Fruit fly (Drosophila melanogaster) whole organism, prepupa: ENCODE measurements around the gene haf.
A peak's percentile ranks its signal among the peaks of the same experiment; 100 is the strongest.

ENCODE experiments used
- Blimp-1 ChIP-seq: fragments of 200-800 bp; sonication (Bioruptor generic); optimal IDR thresholded peaks from 3 replicates; lab custom pipeline; 2017; ENCODE audit warnings: missing biosample characterization, missing genetic modification characterization, mild to moderate bottlenecking, moderate library complexity, missing genetic modification reagents
- CG10631 ChIP-seq: fragments of 200-800 bp; sonication (Bioruptor generic); optimal IDR thresholded peaks from 2 replicates; lab custom pipeline; 2016; ENCODE audit warnings: missing biosample characterization, missing genetic modification characterization
- CG10669 ChIP-seq: fragments of 200-800 bp; sonication (Bioruptor generic); optimal IDR thresholded peaks from 3 replicates; lab custom pipeline; 2018; ENCODE audit warnings: missing biosample characterization, mild to moderate bottlenecking, missing genetic modification characterization, moderate library complexity
- CG11294 ChIP-seq: fragments of 200-800 bp; sonication (Bioruptor generic); IDR thresholded peaks from 2 replicates; pipeline ENCODE4 v1.3.6; 2022; ENCODE audit warnings: missing biosample characterization, missing genetic modification characterization
- CG15336 ChIP-seq: fragments of 200-800 bp; sonication (Bioruptor generic); IDR thresholded peaks from 2 replicates; pipeline ENCODE4 v1.3.6; 2022; ENCODE audit warnings: missing biosample characterization, missing genetic modification characterization
- CG16779 ChIP-seq: fragments of 200-800 bp; sonication (Bioruptor generic); optimal IDR thresholded peaks from 3 replicates; lab custom pipeline; 2017; ENCODE audit warnings: missing biosample characterization, mild to moderate bottlenecking, missing genetic modification characterization
- CG3032 ChIP-seq: fragments of 200-800 bp; optimal IDR thresholded peaks from 2 replicates; lab custom pipeline; 2019; ENCODE audit warnings: missing biosample characterization, mild to moderate bottlenecking, missing genetic modification characterization, moderate library complexity
- CG31627 ChIP-seq: fragments of 200-800 bp; sonication (Bioruptor generic); optimal IDR thresholded peaks from 3 replicates; lab custom pipeline; 2016; ENCODE audit warnings: missing biosample characterization, missing genetic modification characterization
- CG34406 ChIP-seq: fragments of 200-800 bp; sonication (Bioruptor generic); optimal IDR thresholded peaks from 3 replicates; lab custom pipeline; 2016; ENCODE audit warnings: missing biosample characterization, missing genetic modification characterization
- CG4318 ChIP-seq: fragments of 200-800 bp; sonication (Bioruptor generic); optimal IDR thresholded peaks from 3 replicates; lab custom pipeline; 2017; ENCODE audit warnings: missing biosample characterization, mild to moderate bottlenecking, missing genetic modification characterization
- CG6163 ChIP-seq: fragments of 200-800 bp; sonication (Bioruptor generic); IDR thresholded peaks from 3 replicates; pipeline ENCODE4 v1.3.6; 2022; ENCODE audit warnings: missing biosample characterization, missing genetic modification characterization
- CG6276 ChIP-seq: fragments of 200-800 bp; sonication (Bioruptor generic); optimal IDR thresholded peaks from 2 replicates; lab custom pipeline; 2017; ENCODE audit warnings: missing biosample characterization, mild to moderate bottlenecking, missing genetic modification characterization
- CG6792 ChIP-seq: fragments of 200-800 bp; sonication (Bioruptor generic); optimal IDR thresholded peaks from 3 replicates; lab custom pipeline; 2016; ENCODE audit warnings: missing biosample characterization, missing genetic modification characterization
- CG7368 ChIP-seq: fragments of 200-800 bp; sonication (Bioruptor generic); optimal IDR thresholded peaks from 3 replicates; lab custom pipeline; 2016; ENCODE audit warnings: missing biosample characterization, missing genetic modification characterization
- CG8119 ChIP-seq: fragments of 200-800 bp; sonication (Bioruptor generic); IDR thresholded peaks from 3 replicates; pipeline ENCODE4 v1.3.6; 2022; ENCODE audit warnings: missing biosample characterization, missing genetic modification characterization
- CG8319 ChIP-seq: fragments of 200-800 bp; sonication (Bioruptor generic); optimal IDR thresholded peaks from 3 replicates; lab custom pipeline; 2016; ENCODE audit warnings: missing biosample characterization, missing genetic modification characterization
- CG8632 ChIP-seq: fragments of 200-800 bp; sonication (Bioruptor generic); optimal IDR thresholded peaks from 3 replicates; lab custom pipeline; 2016; ENCODE audit warnings: missing biosample characterization, missing genetic modification characterization
- Eip75B ChIP-seq: fragments of 200-800 bp; sonication (Bioruptor generic); optimal IDR thresholded peaks from 3 replicates; lab custom pipeline; 2016; ENCODE audit warnings: missing biosample characterization, missing genetic modification characterization
- Eip78C ChIP-seq: fragments of 200-800 bp; sonication (Bioruptor generic); peaks from one replicate; lab custom pipeline; 2016; ENCODE audit warnings: missing biosample characterization, missing genetic modification characterization
- Ets96B ChIP-seq: fragments of 200-800 bp; optimal IDR thresholded peaks from 2 replicates; lab custom pipeline; 2019; ENCODE audit warnings: missing biosample characterization, mild to moderate bottlenecking, missing genetic modification characterization, moderate library complexity
- Gug ChIP-seq: fragments of 200-800 bp; sonication (Bioruptor generic); IDR thresholded peaks from 2 replicates; pipeline ENCODE4 v1.3.6; 2022; ENCODE audit warnings: missing biosample characterization, missing genetic modification characterization
- Hr38 ChIP-seq: sonication (Bioruptor generic); optimal IDR thresholded peaks from 2 replicates; lab custom pipeline; 2016; ENCODE audit warnings: missing biosample characterization, missing genetic modification characterization
- Hr39 ChIP-seq: fragments of 200-800 bp; sonication (Bioruptor generic); optimal IDR thresholded peaks from 2 replicates; lab custom pipeline; 2016; ENCODE audit warnings: missing biosample characterization, missing genetic modification characterization
- Lpt ChIP-seq: fragments of 200-800 bp; sonication (Bioruptor generic); optimal IDR thresholded peaks from 3 replicates; lab custom pipeline; 2016; ENCODE audit warnings: missing biosample characterization, missing genetic modification characterization
- Met ChIP-seq: fragments of 200-800 bp; sonication (Bioruptor generic); optimal IDR thresholded peaks from 3 replicates; lab custom pipeline; 2016; ENCODE audit warnings: missing biosample characterization, missing genetic modification characterization
- OdsH ChIP-seq: fragments of 200-800 bp; sonication (Bioruptor generic); optimal IDR thresholded peaks from 3 replicates; lab custom pipeline; 2016; ENCODE audit warnings: missing biosample characterization, missing genetic modification characterization
- Smox ChIP-seq: fragments of 200-800 bp; sonication (Bioruptor generic); optimal IDR thresholded peaks from 3 replicates; lab custom pipeline; 2016; ENCODE audit warnings: missing biosample characterization, missing genetic modification characterization
- Sox102F ChIP-seq: fragments of 200-800 bp; sonication (Bioruptor generic); optimal IDR thresholded peaks from 2 replicates; lab custom pipeline; 2016; ENCODE audit warnings: missing biosample characterization, mild to moderate bottlenecking, missing genetic modification characterization
- Sox14 ChIP-seq: fragments of 200-800 bp; sonication (Bioruptor generic); optimal IDR thresholded peaks from 3 replicates; lab custom pipeline; 2016; ENCODE audit warnings: missing biosample characterization, missing genetic modification characterization
- Sox15 ChIP-seq: fragments of 200-800 bp; sonication (Bioruptor generic); optimal IDR thresholded peaks from 3 replicates; lab custom pipeline; 2016; ENCODE audit warnings: missing biosample characterization, missing genetic modification characterization
- acj6 ChIP-seq: fragments of 200-800 bp; sonication (Bioruptor generic); optimal IDR thresholded peaks from 3 replicates; lab custom pipeline; 2016; ENCODE audit warnings: missing biosample characterization, missing genetic modification characterization
- cyc ChIP-seq: fragments of 200-800 bp; sonication (Bioruptor generic); optimal IDR thresholded peaks from 3 replicates; lab custom pipeline; 2016; ENCODE audit warnings: missing biosample characterization, missing genetic modification characterization
- dsx ChIP-seq: fragments of 200-800 bp; optimal IDR thresholded peaks from 3 replicates; lab custom pipeline; 2019; ENCODE audit warnings: missing biosample characterization, mild to moderate bottlenecking, missing genetic modification characterization, moderate library complexity; ENCODE audit not compliant: poor library complexity, severe bottlenecking
- eg ChIP-seq: fragments of 200-800 bp; sonication (Bioruptor generic); IDR thresholded peaks from 3 replicates; pipeline ENCODE4 v1.3.6; 2022; ENCODE audit warnings: missing biosample characterization, missing genetic modification characterization
- esn ChIP-seq: fragments of 200-800 bp; sonication (Bioruptor generic); optimal IDR thresholded peaks from 2 replicates; lab custom pipeline; 2016; ENCODE audit warnings: missing biosample characterization, mild to moderate bottlenecking, missing genetic modification characterization, moderate library complexity
- fd85E ChIP-seq: fragments of 200-800 bp; sonication (Bioruptor generic); optimal IDR thresholded peaks from 3 replicates; lab custom pipeline; 2016; ENCODE audit warnings: missing biosample characterization, missing genetic modification characterization
- lz ChIP-seq: fragments of 200-800 bp; sonication (Bioruptor generic); optimal IDR thresholded peaks from 3 replicates; lab custom pipeline; 2016; ENCODE audit warnings: missing biosample characterization, missing genetic modification characterization
- net ChIP-seq: fragments of 200-800 bp; sonication (Bioruptor generic); optimal IDR thresholded peaks from 3 replicates; lab custom pipeline; 2016; ENCODE audit warnings: missing biosample characterization, missing genetic modification characterization
- spab ChIP-seq: fragments of 200-800 bp; sonication (Bioruptor generic); optimal IDR thresholded peaks from 2 replicates; lab custom pipeline; 2017; ENCODE audit warnings: missing biosample characterization, mild to moderate bottlenecking, missing genetic modification characterization, missing genetic modification reagents
- ss ChIP-seq, 2 experiments: fragments of 200-800 bp; sonication (Bioruptor generic); optimal IDR thresholded peaks; 2 replicates in 1 of 2; 3 replicates in 1 of 2; lab custom pipeline; 2017 to 2018; ENCODE audit warnings: mild to moderate bottlenecking in 2 of 2, missing biosample characterization in 2 of 2, missing genetic modification characterization in 2 of 2, moderate library complexity in 1 of 2
- svp ChIP-seq: fragments of 200-800 bp; sonication (Bioruptor generic); peaks from one replicate; lab custom pipeline; 2016; ENCODE audit warnings: missing biosample characterization, missing genetic modification characterization
- topi ChIP-seq: fragments of 200-800 bp; sonication (Bioruptor generic); optimal IDR thresholded peaks from 3 replicates; lab custom pipeline; 2016; ENCODE audit warnings: missing biosample characterization, missing genetic modification characterization
- vri ChIP-seq: fragments of 200-800 bp; sonication (Bioruptor generic); optimal IDR thresholded peaks from 3 replicates; lab custom pipeline; 2016; ENCODE audit warnings: missing biosample characterization, mild to moderate bottlenecking, missing genetic modification characterization

Gene haf

dm6 chr2L:1649244-1649827 is 94.4 kb downstream of the haf start (continued):
- no peak for TF ChIP-seq CG16779 (tag; lab: Kevin White, UChicago)
- peak; percentile 74; the same call in 2 of the 3 replicates for TF ChIP-seq eg (GFP tag; lab: Robert Waterston, UW)
- TF ChIP-seq net (GFP tag; lab: Kevin White, UChicago) = peak; percentile 48
- TF ChIP-seq CG6276 (GFP tag; lab: Kevin White, UChicago) = peak; percentile 28
- peak; percentile 65 for TF ChIP-seq CG8319 (GFP tag; lab: Kevin White, UChicago)
- peak; percentile 47 for TF ChIP-seq svp (GFP tag; lab: Kevin White, UChicago)
- TF ChIP-seq CG8119 (GFP tag; lab: Robert Waterston, UW) = peak; percentile 60
- TF ChIP-seq Blimp-1 (GFP tag; lab: Kevin White, UChicago) = peak; percentile 23
- TF ChIP-seq vri (GFP tag; lab: Kevin White, UChicago) = peak; percentile 66
- peak; percentile 78 for TF ChIP-seq Gug (GFP tag; lab: Robert Waterston, UW)
- no peak for TF ChIP-seq spab (GFP tag; lab: Kevin White, UChicago)
- TF ChIP-seq topi = peak; percentile 35
- peak; percentile 72 for TF ChIP-seq OdsH (GFP tag; lab: Kevin White, UChicago)

DNA sequence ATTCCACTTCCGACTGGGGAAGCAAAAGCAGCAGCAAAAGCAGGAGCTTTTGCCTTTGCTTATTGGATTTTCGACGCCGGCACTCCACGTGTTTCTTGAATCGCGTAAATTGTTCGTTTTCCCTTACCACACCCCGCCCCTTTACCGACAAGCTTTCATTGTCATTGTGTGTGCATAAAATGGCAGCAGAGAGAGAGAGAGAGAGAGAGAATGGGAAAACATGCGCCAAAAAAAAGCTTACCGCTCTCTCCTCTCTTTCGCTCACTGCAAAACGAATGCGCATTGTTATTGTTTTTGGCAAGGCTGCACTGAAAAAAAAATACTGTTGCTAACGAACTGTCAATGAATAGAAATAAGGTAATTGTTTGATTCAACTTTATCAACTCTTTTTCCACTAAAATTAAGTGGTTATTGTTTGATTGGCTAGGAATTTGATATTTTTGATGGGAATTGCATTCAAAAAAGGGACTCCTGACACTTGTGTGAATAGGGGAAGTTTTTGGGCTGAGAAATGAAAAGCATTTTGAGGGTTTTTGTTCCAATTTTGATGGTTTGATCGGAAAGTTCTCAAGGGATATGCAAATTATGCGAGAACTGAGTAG is 95.0 kb downstream of the haf start:
- TF ChIP-seq Eip78C (GFP tag; lab: Kevin White, UChicago) (peak; percentile 60), CG15336 (GFP tag; lab: Robert Waterston, UW) (0 out of 2 replicates have a peak, but pooled peaks have one; percentile 0), svp (GFP tag; lab: Kevin White, UChicago) (peak; percentile 52), Gug (GFP tag; lab: Robert Waterston, UW) (no peak; the same call in 1 of the 2 replicates), CG34406 (GFP tag; lab: Kevin White, UChicago) (peak; percentile 1), Eip75B (GFP tag; lab: Kevin White, UChicago) (peak; percentile 27), CG4318 (GFP tag; lab: Kevin White, UChicago) (no peak), esn (peak; percentile 6), CG6792 (GFP tag; lab: Kevin White, UChicago) (no peak), Met (GFP tag; lab: Kevin White, UChicago) (peak; percentile 32), Sox102F (GFP tag; lab: Kevin White, UChicago) (peak; percentile 45), dsx (peak; percentile 30), cyc (GFP tag; lab: Kevin White, UChicago) (peak; percentile 38), fd85E (GFP tag; lab: Kevin White, UChicago) (no peak), CG10669 (GFP tag; lab: Kevin White, UChicago) (peak; percentile 17), eg (GFP tag; lab: Robert Waterston, UW) (peak; percentile 56; the same call in 2 of the 3 replicates), CG10631 (peak; percentile 3), Hr39 (GFP tag; lab: Kevin White, UChicago) (peak; percentile 64), Sox15 (GFP tag; lab: Kevin White, UChicago) (no peak), Ets96B (tag; lab: Kevin White, UChicago) (peak; percentile 44), OdsH (GFP tag; lab: Kevin White, UChicago) (no peak), CG7368 (GFP tag; lab: Kevin White, UChicago) (no peak), Hr38 (GFP tag; lab: Kevin White, UChicago) (no peak), Sox14 (GFP tag; lab: Kevin White, UChicago) (peak; percentile 52), CG8319 (GFP tag; lab: Kevin White, UChicago) (peak; percentile 13), acj6 (peak; percentile 38), vri (GFP tag; lab: Kevin White, UChicago) (peak; percentile 32), CG31627 (GFP tag; lab: Kevin White, UChicago) (peak; percentile 55), topi (peak; percentile 52), lz (GFP tag; lab: Kevin White, UChicago) (peak; percentile 31), CG8119 (GFP tag; lab: Robert Waterston, UW) (no peak), CG3032 (tag; lab: Kevin White, UChicago) (peak; percentile 35), ss (GFP tag; optimal IDR thresholded peaks at IDR 0.05; lab: Kevin White, UChicago) (peak in 1 of 2 experiments; percentile 8), Smox (GFP tag; lab: Kevin White, UChicago) (peak; percentile 40), CG11294 (GFP tag; lab: Robert Waterston, UW) (0 out of 2 replicates have a peak, but pooled peaks have one; percentile 4), Blimp-1 (GFP tag; lab: Kevin White, UChicago) (peak; percentile 6), CG8632 (GFP tag; lab: Kevin White, UChicago) (peak; percentile 0), CG6163 (GFP tag; lab: Robert Waterston, UW) (peak; percentile 25; the same call in 2 of the 3 replicates), Lpt (GFP tag; lab: Kevin White, UChicago) (peak; percentile 2)
